Worm (Caenorhabditis elegans) whole organism, early embryonic: ENCODE results near the gene ZC404.2.

Source experiments
- B0310.2 ChIP-seq: sonication (generic microtip); optimal IDR thresholded peaks from 2 replicates; lab custom pipeline; 2016; ENCODE audit warnings: mild to moderate bottlenecking, missing genetic modification characterization, missing compliant biosample characterization
- F13C5.2 ChIP-seq: sonication (generic microtip); optimal IDR thresholded peaks from 2 replicates; lab custom pipeline; 2017; ENCODE audit warnings: mild to moderate bottlenecking, missing genetic modification characterization, inconsistent platforms, missing compliant biosample characterization
- aly-1 ChIP-seq: sonication (generic microtip); optimal IDR thresholded peaks from 2 replicates; lab custom pipeline; 2016; ENCODE audit warnings: missing genetic modification characterization, missing compliant biosample characterization
- ama-1 ChIP-seq: fragments of 150-350 bp; optimal IDR thresholded peaks from 2 replicates; lab custom pipeline; 2014
- ceh-13 ChIP-seq: fragments of 200-800 bp; sonication (Bioruptor generic); optimal IDR thresholded peaks from 2 replicates; lab custom pipeline; 2018; ENCODE audit warnings: mild to moderate bottlenecking, missing genetic modification characterization, missing compliant biosample characterization
- ceh-36 ChIP-seq: sonication (generic microtip); optimal IDR thresholded peaks from 2 replicates; lab custom pipeline; 2016; ENCODE audit warnings: missing genetic modification characterization, inconsistent platforms, missing compliant biosample characterization
- ets-7 ChIP-seq: sonication (generic microtip); optimal IDR thresholded peaks from 2 replicates; lab custom pipeline; 2016; ENCODE audit warnings: missing genotype, missing genetic modification characterization, missing compliant biosample characterization
- flt-1 ChIP-seq: fragments of 200-800 bp; sonication (Bioruptor generic); IDR thresholded peaks from 2 replicates; pipeline ENCODE4 v1.3.6; 2022; ENCODE audit warnings: missing genetic modification characterization, missing compliant biosample characterization
- hmbx-1 ChIP-seq: sonication (generic microtip); optimal IDR thresholded peaks from 2 replicates; lab custom pipeline; 2016; ENCODE audit warnings: mild to moderate bottlenecking, missing genetic modification characterization, missing compliant biosample characterization
- hmg-4 ChIP-seq: fragments of 200-800 bp; sonication (Bioruptor generic); optimal IDR thresholded peaks from 2 replicates; lab custom pipeline; 2018; ENCODE audit warnings: mild to moderate bottlenecking, missing genetic modification characterization, missing compliant biosample characterization
- hnd-1 ChIP-seq: sonication (generic microtip); optimal IDR thresholded peaks from 2 replicates; lab custom pipeline; 2016; ENCODE audit warnings: missing genetic modification characterization, missing compliant biosample characterization
- pes-1 ChIP-seq: fragments of 200-800 bp; sonication (Bioruptor generic); IDR thresholded peaks from 2 replicates; pipeline ENCODE4 v1.3.6; 2022; ENCODE audit warnings: missing genetic modification reagents, missing genetic modification characterization, missing compliant biosample characterization
- scrt-1 ChIP-seq: fragments of 200-800 bp; sonication (Bioruptor generic); IDR thresholded peaks from 2 replicates; pipeline ENCODE4 v1.3.6; 2022; ENCODE audit warnings: missing genetic modification characterization, missing compliant biosample characterization
- sea-1 ChIP-seq: fragments of 200-800 bp; sonication (Bioruptor generic); conservative IDR thresholded peaks from 2 replicates; pipeline ENCODE4 v1.3.6; 2022; ENCODE audit warnings: missing genetic modification characterization, missing compliant biosample characterization
- tbx-11 ChIP-seq: fragments of 200-800 bp; sonication (Bioruptor generic); IDR thresholded peaks from 2 replicates; pipeline ENCODE4 v1.3.6; 2022; ENCODE audit warnings: missing genetic modification characterization, missing compliant biosample characterization
- tbx-37 ChIP-seq: fragments of 200-800 bp; sonication (Bioruptor generic); conservative IDR thresholded peaks from 2 replicates; pipeline ENCODE4 v1.3.6; 2022; ENCODE audit warnings: missing genetic modification reagents, missing genetic modification characterization, missing compliant biosample characterization
- tra-4 ChIP-seq: sonication (generic microtip); optimal IDR thresholded peaks from 2 replicates; lab custom pipeline; 2017; ENCODE audit warnings: missing genetic modification characterization, missing compliant biosample characterization

ZC404.2 gene

ce11 chrV:6780166-6780565 is 7.6 kb upstream of the ZC404.2 start, which contains the start of gene ZC404.15:
Gene ZC404.15 (plus strand): TSS chrV:6780466.
- no peak for TF ChIP-seq aly-1 (tag; lab: Kevin White, UChicago)
- TF ChIP-seq B0310.2 (tag; lab: Kevin White, UChicago) = no peak
- TF ChIP-seq F13C5.2 (tag; lab: Kevin White, UChicago) = no peak

ce11 chrV:6780676-6781075 is 7.1 kb upstream of the ZC404.2 start:
- TF ChIP-seq ceh-13 (GFP tag; lab: Kevin White, UChicago) (no peak), tra-4 (no peak), sea-1 (GFP tag; lab: Robert Waterston, UW) (no peak), ceh-36 (tag; lab: Kevin White, UChicago) (no peak), hmbx-1 (no peak), ama-1 (no peak), scrt-1 (no peak), flt-1 (no peak), aly-1 (tag; lab: Kevin White, UChicago) (no peak), F13C5.2 (tag; lab: Kevin White, UChicago) (no peak), tbx-11 (no peak), hmg-4 (GFP tag; lab: Kevin White, UChicago) (no peak), pes-1 (no peak), B0310.2 (tag; lab: Kevin White, UChicago) (no peak)

- TF ChIP-seq flt-1 = no peak
Measured at ce11 chrV:6782260-6782659, 5.5 kb upstream of the ZC404.2 start.

DNA sequence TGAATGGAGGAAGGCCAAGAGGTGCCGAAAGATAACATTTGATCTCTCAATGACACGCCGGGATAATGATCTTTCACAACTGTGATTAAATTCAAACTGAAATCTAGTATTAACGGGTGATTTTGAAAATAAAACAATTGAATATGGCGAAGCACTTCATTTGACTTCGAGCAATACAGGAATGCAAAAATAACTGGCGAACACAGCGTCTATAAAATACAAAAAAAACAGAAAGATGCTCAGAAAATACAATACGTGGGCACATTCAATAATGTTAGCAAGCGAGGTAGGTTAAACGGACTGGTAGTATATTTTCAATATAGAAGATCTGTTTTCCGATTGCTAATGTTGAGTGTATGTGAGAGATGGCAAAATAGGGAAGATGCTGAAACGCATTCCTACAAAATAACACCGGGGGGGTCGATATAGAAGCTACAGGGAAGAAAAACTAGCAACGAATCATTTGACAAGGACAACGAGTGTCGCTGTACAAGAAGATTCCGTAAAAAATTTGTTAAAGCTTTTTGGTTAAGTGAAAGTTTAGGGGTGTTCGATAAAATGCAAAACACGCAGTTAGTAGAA is 4.6 kb upstream of the ZC404.2 start:
- no peak for TF ChIP-seq B0310.2 (tag; lab: Kevin White, UChicago)
- no peak for TF ChIP-seq tra-4
- TF ChIP-seq ets-7 (tag; lab: Kevin White, UChicago) = no peak
- TF ChIP-seq tbx-37 (GFP tag; lab: Robert Waterston, UW) = no peak
- TF ChIP-seq sea-1 (GFP tag; lab: Robert Waterston, UW) = no peak
- TF ChIP-seq F13C5.2 (tag; lab: Kevin White, UChicago) = no peak
- no peak for TF ChIP-seq ceh-36 (tag; lab: Kevin White, UChicago)
- TF ChIP-seq hnd-1 = no peak
- TF ChIP-seq aly-1 (tag; lab: Kevin White, UChicago) = no peak
- TF ChIP-seq hmg-4 (GFP tag; lab: Kevin White, UChicago) = no peak
- no peak for TF ChIP-seq tbx-11
- TF ChIP-seq scrt-1 = no peak
- no peak for TF ChIP-seq ama-1
- no peak for TF ChIP-seq hmbx-1
- TF ChIP-seq ceh-13 (GFP tag; lab: Kevin White, UChicago) = no peak
- no peak for TF ChIP-seq flt-1
- TF ChIP-seq pes-1 = no peak

- TF ChIP-seq ama-1 (no peak), ceh-13 (GFP tag; lab: Kevin White, UChicago) (peak; percentile 3), tra-4 (no peak), tbx-37 (GFP tag; lab: Robert Waterston, UW) (no peak), aly-1 (tag; lab: Kevin White, UChicago) (no peak), hmg-4 (GFP tag; lab: Kevin White, UChicago) (no peak), F13C5.2 (tag; lab: Kevin White, UChicago) (peak; percentile 71), hnd-1 (no peak), ceh-36 (tag; lab: Kevin White, UChicago) (no peak), pes-1 (no peak), ets-7 (tag; lab: Kevin White, UChicago) (peak; percentile 26), scrt-1 (no peak), sea-1 (GFP tag; lab: Robert Waterston, UW) (0 out of 2 replicates have a peak, but pooled peaks have one; percentile 56), hmbx-1 (no peak), B0310.2 (tag; lab: Kevin White, UChicago) (no peak)
Measured at ce11 chrV:6784853-6785492, 2.8 kb upstream of the ZC404.2 start, which contains the start of the genes spn-4 and spe-39. Gene spn-4 (minus strand): TSS chrV:6784903. Gene spe-39 (plus strand): TSS chrV:6785451.

DNA sequence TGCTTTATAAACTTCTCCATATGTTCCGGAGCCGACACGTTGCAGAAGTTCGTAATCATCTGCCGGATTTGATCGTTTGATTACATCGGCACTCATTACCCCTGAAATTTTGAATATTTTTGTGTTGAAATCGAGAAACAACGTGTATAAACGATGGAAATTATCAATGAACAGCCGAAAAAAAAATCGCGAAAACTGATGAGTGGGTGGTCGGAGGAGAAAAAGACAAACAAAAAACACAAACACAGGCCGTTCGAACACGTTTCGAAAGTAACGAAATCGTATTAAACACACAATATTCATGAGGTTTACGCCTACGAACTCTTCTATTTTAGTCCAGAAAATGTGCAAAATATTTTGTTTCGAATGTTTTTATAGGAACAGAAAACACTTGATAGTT is 4.8 kb downstream of the ZC404.2 start, which contains the start of gene gck-2:
Gene gck-2, minus strand, starts transcription at position 101 of the 400 bp plus-strand sequence.
- TF ChIP-seq ama-1 (no peak), flt-1 (no peak), hmbx-1 (no peak), ets-7 (tag; lab: Kevin White, UChicago) (no peak), tbx-11 (no peak), tbx-37 (GFP tag; lab: Robert Waterston, UW) (no peak), sea-1 (GFP tag; lab: Robert Waterston, UW) (no peak), hmg-4 (GFP tag; lab: Kevin White, UChicago) (no peak), B0310.2 (tag; lab: Kevin White, UChicago) (no peak), pes-1 (no peak), scrt-1 (no peak), hnd-1 (no peak), F13C5.2 (tag; lab: Kevin White, UChicago) (no peak), ceh-13 (GFP tag; lab: Kevin White, UChicago) (no peak), tra-4 (no peak), aly-1 (tag; lab: Kevin White, UChicago) (no peak), ceh-36 (tag; lab: Kevin White, UChicago) (no peak)

DNA sequence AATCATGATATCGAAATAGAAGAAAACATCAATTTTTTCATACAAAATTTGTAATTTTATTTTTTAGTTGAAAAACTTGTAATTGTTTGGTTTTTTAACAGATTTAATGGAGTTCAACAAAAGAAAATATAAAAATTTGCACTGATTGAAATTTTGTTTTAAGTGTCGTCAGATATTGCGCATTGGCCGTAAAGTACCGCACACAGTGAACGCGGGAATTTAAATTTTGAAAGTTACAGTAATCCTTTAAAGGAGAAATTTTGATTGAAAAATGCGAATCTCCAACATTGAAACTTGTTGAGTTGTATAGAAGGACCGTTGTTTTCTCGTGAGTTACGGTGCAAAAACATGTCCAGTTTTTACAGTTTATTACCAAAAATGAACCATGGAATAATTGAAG is 5.2 kb downstream of the ZC404.2 start:
- TF ChIP-seq tra-4 = no peak
- TF ChIP-seq ceh-36 (tag; lab: Kevin White, UChicago) = no peak
- TF ChIP-seq hmg-4 (GFP tag; lab: Kevin White, UChicago) = no peak
- TF ChIP-seq flt-1 = no peak
- TF ChIP-seq F13C5.2 (tag; lab: Kevin White, UChicago) = no peak
- no peak for TF ChIP-seq tbx-37 (GFP tag; lab: Robert Waterston, UW)
- TF ChIP-seq ama-1 = no peak
- TF ChIP-seq sea-1 (GFP tag; lab: Robert Waterston, UW) = no peak
- no peak for TF ChIP-seq hmbx-1
- no peak for TF ChIP-seq scrt-1
- no peak for TF ChIP-seq tbx-11
- no peak for TF ChIP-seq B0310.2 (tag; lab: Kevin White, UChicago)
- no peak for TF ChIP-seq pes-1
- TF ChIP-seq hnd-1 = no peak
- TF ChIP-seq ceh-13 (GFP tag; lab: Kevin White, UChicago) = no peak
- TF ChIP-seq aly-1 (tag; lab: Kevin White, UChicago) = no peak
- TF ChIP-seq ets-7 (tag; lab: Kevin White, UChicago) = no peak
